Worm (Caenorhabditis elegans): ENCODE results near the gene Y34B4A.2.
A peak's percentile ranks its signal among the peaks of the same experiment; 100 is the strongest.

Gene Y34B4A.2

DNA sequence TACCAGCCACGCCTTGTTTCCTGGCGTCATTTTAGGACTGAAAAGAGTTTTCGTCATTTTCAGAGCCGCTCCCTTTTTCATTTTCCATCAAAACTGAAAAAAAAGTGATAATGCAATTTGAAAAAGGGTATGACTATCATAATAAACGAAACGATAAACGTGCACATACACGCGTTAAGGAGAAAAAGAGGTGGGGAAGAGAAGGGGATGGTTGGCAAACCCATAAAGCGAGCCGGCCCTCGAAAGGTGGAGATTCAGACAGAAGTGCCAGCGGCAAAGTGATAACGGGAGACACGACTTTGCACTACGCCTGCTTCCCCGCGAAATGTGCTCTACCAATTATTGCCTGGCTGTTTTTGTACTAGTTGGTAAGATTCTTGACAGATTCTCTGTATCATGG lies 26.5 kb upstream of the Y34B4A.2 start, which contains the start of gene nspg-14 (continued):
- TF ChIP-seq D2030.7 (GFP tag; IDR thresholded peaks at IDR 0.05) = no peak
- 0 out of 2 replicates have a peak, but pooled peaks have one; percentile 51 for TF ChIP-seq nfyb-1 (GFP tag; IDR thresholded peaks at IDR 0.05)
- TF ChIP-seq madf-8 (GFP tag; conservative IDR thresholded peaks at IDR 0.05) = no peak
- TF ChIP-seq let-607 (tag; optimal IDR thresholded peaks at IDR 0.05) = peak in 1 of 2 experiments; percentile 7
- TF ChIP-seq let-526 (GFP tag; IDR thresholded peaks at IDR 0.05) = no peak

- TF ChIP-seq lsl-1 (GFP tag; optimal IDR thresholded peaks at IDR 0.05) = no peak
These were observed 24.4 kb upstream of the Y34B4A.2 start, which contains the start of gene nspg-13 for ce11 chrX:5254894-5255293. nspg-13 (plus strand) TSS chrX:5255194.

DNA sequence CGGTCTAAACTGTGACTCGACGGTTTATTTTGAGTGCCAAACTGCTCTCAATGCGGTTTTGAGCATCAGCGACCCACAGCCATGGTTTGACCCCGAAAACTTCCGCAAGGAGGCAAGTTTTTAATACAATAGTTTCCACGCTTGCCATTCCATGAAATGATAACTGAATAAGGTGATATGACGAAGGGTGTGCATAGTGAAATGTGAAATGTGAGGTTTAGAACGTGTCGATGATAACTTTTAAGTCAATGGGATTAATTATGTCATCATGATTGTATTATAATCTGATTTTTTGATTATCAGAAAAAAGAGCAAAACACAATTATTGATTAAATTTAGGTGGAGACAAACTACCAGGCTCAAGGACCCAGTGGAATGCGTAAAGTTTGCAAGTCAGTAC lies 24.0 kb upstream of the Y34B4A.2 start:
- TF ChIP-seq mes-4 (tag; optimal IDR thresholded peaks at IDR 0.05) (no peak), F49E8.2 (tag; optimal IDR thresholded peaks at IDR 0.05; ENCODE audit: insufficient read depth) (no peak), B0336.3 (GFP tag; IDR thresholded peaks at IDR 0.05) (no peak), nhr-80 (tag; optimal IDR thresholded peaks at IDR 0.05) (peak; percentile 41)

ce11 chrX:5256999-5257398 lies 22.3 kb upstream of the Y34B4A.2 start, which contains the start of gene nspg-12:
nspg-12 (plus strand) TSS chrX:5257299.
- no peak for TF ChIP-seq Y79H2A.3 (GFP tag; conservative IDR thresholded peaks at IDR 0.05)
- no peak for TF ChIP-seq madf-10 (tag; optimal IDR thresholded peaks at IDR 0.05)

DNA sequence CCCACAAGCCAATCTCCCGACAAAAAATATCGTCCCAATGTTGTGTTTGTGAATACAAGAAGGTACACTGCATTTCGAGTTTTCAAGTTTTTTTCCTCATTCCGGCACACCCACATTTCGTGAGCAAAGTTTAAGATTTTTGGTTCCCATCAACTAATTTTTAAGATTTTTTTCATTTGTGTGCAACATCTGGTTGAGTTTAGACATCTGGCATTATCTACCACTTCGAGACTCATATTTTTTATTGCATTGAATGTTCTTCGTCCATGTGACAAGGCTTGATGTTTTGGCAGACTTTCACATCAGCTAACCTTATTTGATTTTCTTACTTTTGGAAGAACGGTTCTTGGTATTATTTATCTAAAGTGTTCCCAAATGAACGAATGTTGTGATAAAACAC lies 18.9 kb upstream of the Y34B4A.2 start:
- no peak for TF ChIP-seq mcd-1 (GFP tag; IDR thresholded peaks at IDR 0.05)
- no peak for TF ChIP-seq F52B5.7 (tag; optimal IDR thresholded peaks at IDR 0.05)
- no peak for TF ChIP-seq die-1 (tag; optimal IDR thresholded peaks at IDR 0.05)
- TF ChIP-seq let-526 (GFP tag; IDR thresholded peaks at IDR 0.05) = no peak

DNA sequence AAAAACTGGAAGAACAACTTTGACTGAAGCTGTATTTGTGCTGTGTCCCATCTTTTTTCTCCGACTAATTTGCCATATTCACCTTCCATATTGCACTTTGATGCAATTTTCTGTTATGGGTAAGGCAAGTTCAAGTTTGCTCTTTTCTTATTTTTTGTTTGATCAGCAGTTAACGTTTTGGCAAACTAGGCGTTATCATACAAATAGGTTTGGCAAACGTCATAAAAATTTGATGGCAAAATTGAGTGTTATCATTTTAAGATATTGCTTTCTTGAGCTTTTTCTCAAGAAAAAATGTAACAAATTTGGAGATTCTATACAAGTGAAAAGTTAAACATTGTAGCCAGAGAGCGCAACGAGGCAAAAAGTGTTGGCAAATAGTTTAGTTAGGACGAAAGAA lies 17.3 kb upstream of the Y34B4A.2 start:
- TF ChIP-seq die-1 (tag; optimal IDR thresholded peaks at IDR 0.05) (no peak), F23B12.7 (tag; optimal IDR thresholded peaks at IDR 0.05; ENCODE audit: insufficient read depth) (no peak), ceh-58 (GFP tag; IDR thresholded peaks at IDR 0.05) (no peak), dpff-1 (tag; optimal IDR thresholded peaks at IDR 0.05) (no peak), B0035.1 (tag; optimal IDR thresholded peaks at IDR 0.05) (no peak), Y95B8A.8 (GFP tag; IDR thresholded peaks at IDR 0.05) (no peak), nhr-80 (tag; optimal IDR thresholded peaks at IDR 0.05) (peak; percentile 47), madf-10 (tag; optimal IDR thresholded peaks at IDR 0.05) (no peak)

- no peak for TF ChIP-seq aptf-2 (GFP tag; conservative IDR thresholded peaks at IDR 0.05)
- no peak for TF ChIP-seq madf-10 (tag; optimal IDR thresholded peaks at IDR 0.05)
- TF ChIP-seq F39B2.1 (GFP tag; IDR thresholded peaks at IDR 0.05) = no peak
- TF ChIP-seq rec-8 (tag; optimal IDR thresholded peaks at IDR 0.05) = no peak
- TF ChIP-seq Y95B8A.8 (GFP tag; IDR thresholded peaks at IDR 0.05) = no peak
- no peak for TF ChIP-seq bed-2 (GFP tag; IDR thresholded peaks at IDR 0.05)
- TF ChIP-seq ceh-27 (GFP tag; optimal IDR thresholded peaks at IDR 0.05) = no peak
- no peak for TF ChIP-seq cebp-2 (GFP tag; IDR thresholded peaks at IDR 0.05)
- no peak for TF ChIP-seq akir-1 (GFP tag; optimal IDR thresholded peaks at IDR 0.05)
- no peak for TF ChIP-seq let-526 (GFP tag; IDR thresholded peaks at IDR 0.05)
These were observed 15.7 kb upstream of the Y34B4A.2 start for ce11 chrX:5263585-5263984.
